ENCODE assay signal across 5 fruit fly cellular contexts in genomic region chr2L:4837772-4838397, dm6.
TF ChIP-seq lines count a peak whose summit lies in the region.

Gene tank (minus strand): TSS chr2L:4837999.
Gene CG12194 (plus strand): TSS chr2L:4838347.

- peak; percentile 73 for TF ChIP-seq CTCF in whole organism, embryonic (GFP tag; optimal IDR thresholded peaks at IDR 0.05; lab: Kevin White, UChicago)

TF ChIP-seq in whole organism, adult, 20 proteins besides CTCF, POLR2A, EP300 and RAD21 (continues in another document):
- TF ChIP-seq toe (GFP tag; optimal IDR thresholded peaks at IDR 0.05; lab: Kevin White, UChicago) = peak; percentile 90
- peak; percentile 94 for TF ChIP-seq CG33017 (tag; optimal IDR thresholded peaks at IDR 0.05; lab: Kevin White, UChicago)
- peak; percentile 88 for TF ChIP-seq Mnt (GFP tag; optimal IDR thresholded peaks at IDR 0.05; lab: Kevin White, UChicago)
- peak; percentile 69 for TF ChIP-seq tj (GFP tag; optimal IDR thresholded peaks at IDR 0.05; lab: Kevin White, UChicago)
- peak; percentile 92 for TF ChIP-seq CG7101 (tag; optimal IDR thresholded peaks at IDR 0.05; lab: Kevin White, UChicago)
- TF ChIP-seq CG7045 (GFP tag; optimal IDR thresholded peaks at IDR 0.05; lab: Kevin White, UChicago) = peak; percentile 94
- TF ChIP-seq kay (GFP tag; lab: Kevin White, UChicago; ENCODE audit: borderline replicate concordance) = no peak
- TF ChIP-seq pad (GFP tag; optimal IDR thresholded peaks at IDR 0.05; lab: Kevin White, UChicago) = peak; percentile 81
- peak; percentile 88 for TF ChIP-seq Hr96 (GFP tag; optimal IDR thresholded peaks at IDR 0.05; lab: Kevin White, UChicago)
- peak; percentile 89 for TF ChIP-seq CG11617 (GFP tag; optimal IDR thresholded peaks at IDR 0.05; lab: Kevin White, UChicago)
- peak; percentile 92 for TF ChIP-seq ovo (GFP tag; optimal IDR thresholded peaks at IDR 0.05; lab: Kevin White, UChicago)
- peak; percentile 26 for TF ChIP-seq cic (GFP tag; optimal IDR thresholded peaks at IDR 0.05; lab: Kevin White, UChicago)
- peak; percentile 95 for TF ChIP-seq CG5204 (GFP tag; optimal IDR thresholded peaks at IDR 0.05; lab: Kevin White, UChicago)
- peak; percentile 90 for TF ChIP-seq Clk (GFP tag; optimal IDR thresholded peaks at IDR 0.05; lab: Kevin White, UChicago)
- TF ChIP-seq bab1 (GFP tag; optimal IDR thresholded peaks at IDR 0.05; lab: Kevin White, UChicago) = peak; percentile 94
- TF ChIP-seq cnc (optimal IDR thresholded peaks at IDR 0.05; lab: Kevin White, UChicago) = no peak
- peak; percentile 95 for TF ChIP-seq CG12768 (GFP tag; optimal IDR thresholded peaks at IDR 0.05; lab: Kevin White, UChicago)
- peak; percentile 90 for TF ChIP-seq Crg-1 (GFP tag; optimal IDR thresholded peaks at IDR 0.05; lab: Kevin White, UChicago)

TF ChIP-seq in whole organism, embryonic, 481 proteins besides CTCF, POLR2A, EP300 and RAD21 (continues in another document):
- TF ChIP-seq mld (GFP tag; IDR thresholded peaks at IDR 0.05; lab: Robert Waterston, UW; ENCODE audit: partially characterized antibody) (0 out of 3 replicates have a peak, but pooled peaks have one; percentile 38), vvl (GFP tag; IDR thresholded peaks at IDR 0.05; lab: Robert Waterston, UW) (peak; percentile 100), trh (GFP tag; optimal IDR thresholded peaks at IDR 0.05; lab: Kevin White, UChicago) (peak; percentile 98), lbe (GFP tag; optimal IDR thresholded peaks at IDR 0.05; lab: Kevin White, UChicago) (peak; percentile 95), Lpt (GFP tag; optimal IDR thresholded peaks at IDR 0.05; lab: Kevin White, UChicago) (no peak), CG16815 (GFP tag; optimal IDR thresholded peaks at IDR 0.05; lab: Kevin White, UChicago) (peak; percentile 99), CG4360 (GFP tag; IDR thresholded peaks at IDR 0.05; lab: Robert Waterston, UW) (peak; percentile 88), CG9932 (GFP tag; IDR thresholded peaks at IDR 0.05; lab: Robert Waterston, UW) (peak; percentile 99), sd (tag; optimal IDR thresholded peaks at IDR 0.05; lab: Kevin White, UChicago) (peak; percentile 92), wdn (GFP tag; IDR thresholded peaks at IDR 0.05; lab: Robert Waterston, UW) (peak; percentile 99), zfh1 (GFP tag; IDR thresholded peaks at IDR 0.05; lab: Robert Waterston, UW) (peak; percentile 100), CG1792 (GFP tag; optimal IDR thresholded peaks at IDR 0.05; lab: Kevin White, UChicago) (peak; percentile 97), CG10462 (GFP tag; optimal IDR thresholded peaks at IDR 0.05; lab: Kevin White, UChicago) (peak; percentile 98), CG7372 (GFP tag; IDR thresholded peaks at IDR 0.05; lab: Robert Waterston, UW) (peak; percentile 98), CG7963 (GFP tag; IDR thresholded peaks at IDR 0.05; lab: Robert Waterston, UW; ENCODE audit: partially characterized antibody) (peak; percentile 45; the same call in 2 of the 3 replicates), fru (optimal IDR thresholded peaks at IDR 0.05; lab: Kevin White, UChicago) (no peak), HLH54F (GFP tag; optimal IDR thresholded peaks at IDR 0.05; lab: Kevin White, UChicago) (peak; percentile 99), repo (GFP tag; optimal IDR thresholded peaks at IDR 0.05; lab: Kevin White, UChicago) (peak; percentile 99)

TF ChIP-seq in whole organism, prepupa, 60 proteins besides CTCF, POLR2A, EP300 and RAD21 (continues in another document):
- peak; percentile 99 for TF ChIP-seq Eip75B (GFP tag; optimal IDR thresholded peaks at IDR 0.05; lab: Kevin White, UChicago)
- peak; percentile 100 for TF ChIP-seq net (GFP tag; optimal IDR thresholded peaks at IDR 0.05; lab: Kevin White, UChicago)
- peak; percentile 100 for TF ChIP-seq Sox14 (GFP tag; optimal IDR thresholded peaks at IDR 0.05; lab: Kevin White, UChicago)
- TF ChIP-seq ss (GFP tag; optimal IDR thresholded peaks at IDR 0.05; lab: Kevin White, UChicago) = peak; percentile 91 to 94
- peak; percentile 98 for TF ChIP-seq Ets21C (GFP tag; optimal IDR thresholded peaks at IDR 0.05; lab: Kevin White, UChicago)
- TF ChIP-seq CG10669 (GFP tag; optimal IDR thresholded peaks at IDR 0.05; lab: Kevin White, UChicago) = peak; percentile 99
- TF ChIP-seq achi (GFP tag; optimal IDR thresholded peaks at IDR 0.05; lab: Kevin White, UChicago) = peak; percentile 99
- peak; percentile 100 for TF ChIP-seq eg (GFP tag; IDR thresholded peaks at IDR 0.05; lab: Robert Waterston, UW)
- TF ChIP-seq salr (GFP tag; optimal IDR thresholded peaks at IDR 0.05; lab: Kevin White, UChicago) = peak; percentile 98 to 99
- TF ChIP-seq CG6854 (GFP tag; optimal IDR thresholded peaks at IDR 0.05; lab: Kevin White, UChicago) = peak; percentile 95
- TF ChIP-seq Hr39 (GFP tag; optimal IDR thresholded peaks at IDR 0.05; lab: Kevin White, UChicago) = peak; percentile 99
- peak; percentile 99 for TF ChIP-seq CG11762 (GFP tag; optimal IDR thresholded peaks at IDR 0.05; lab: Kevin White, UChicago; ENCODE audit: insufficient read depth)
- TF ChIP-seq fkh (GFP tag; optimal IDR thresholded peaks at IDR 0.05; lab: Kevin White, UChicago) = peak; percentile 82
- TF ChIP-seq OdsH (GFP tag; optimal IDR thresholded peaks at IDR 0.05; lab: Kevin White, UChicago) = peak; percentile 100
- TF ChIP-seq Eip78C (GFP tag; lab: Kevin White, UChicago) = peak; percentile 100
- TF ChIP-seq CG10631 (GFP tag; optimal IDR thresholded peaks at IDR 0.05; lab: Kevin White, UChicago) = peak; percentile 99
- peak; percentile 100 for TF ChIP-seq dac (GFP tag; optimal IDR thresholded peaks at IDR 0.05; lab: Kevin White, UChicago)
- TF ChIP-seq Gug (GFP tag; IDR thresholded peaks at IDR 0.05; lab: Robert Waterston, UW) = peak; percentile 99
- TF ChIP-seq CG16779 (tag; optimal IDR thresholded peaks at IDR 0.05; lab: Kevin White, UChicago) = peak; percentile 98

TF ChIP-seq in whole organism, pupa, 21 proteins besides CTCF, POLR2A, EP300 and RAD21:
- peak; percentile 99 for TF ChIP-seq CG12605 (GFP tag; IDR thresholded peaks at IDR 0.05; lab: Robert Waterston, UW)
- no peak for TF ChIP-seq D1 (tag; optimal IDR thresholded peaks at IDR 0.05; lab: Kevin White, UChicago)
- peak; percentile 100 for TF ChIP-seq Ets98B (GFP tag; IDR thresholded peaks at IDR 0.05; lab: Robert Waterston, UW)
- no peak for TF ChIP-seq CG13204 (GFP tag; optimal IDR thresholded peaks at IDR 0.05; lab: Kevin White, UChicago)
- TF ChIP-seq CG10348 (GFP tag; IDR thresholded peaks at IDR 0.05; lab: Robert Waterston, UW) = peak; percentile 99
- TF ChIP-seq CG15710 (tag; optimal IDR thresholded peaks at IDR 0.05; lab: Kevin White, UChicago) = peak; percentile 96
- TF ChIP-seq EcR (GFP tag; optimal IDR thresholded peaks at IDR 0.05; lab: Kevin White, UChicago) = peak; percentile 29
- TF ChIP-seq CG8301 (tag; optimal IDR thresholded peaks at IDR 0.05; lab: Kevin White, UChicago) = peak; percentile 100
- peak; percentile 100 for TF ChIP-seq CG32121 (GFP tag; IDR thresholded peaks at IDR 0.05; lab: Robert Waterston, UW)
- TF ChIP-seq fd96Ca (GFP tag; IDR thresholded peaks at IDR 0.05; lab: Robert Waterston, UW) = peak; percentile 100
- peak; percentile 100 for TF ChIP-seq CG4496 (GFP tag; IDR thresholded peaks at IDR 0.05; lab: Robert Waterston, UW)
- peak; percentile 99 for TF ChIP-seq CG34367 (tag; optimal IDR thresholded peaks at IDR 0.05; lab: Kevin White, UChicago)
- TF ChIP-seq Pif1A (GFP tag; optimal IDR thresholded peaks at IDR 0.05; lab: Kevin White, UChicago) = peak; percentile 100
- peak; percentile 99 for TF ChIP-seq CG9948 (tag; optimal IDR thresholded peaks at IDR 0.05; lab: Kevin White, UChicago)
- peak; percentile 99 for TF ChIP-seq Pif1B (GFP tag; optimal IDR thresholded peaks at IDR 0.05; lab: Kevin White, UChicago)
- peak; percentile 99 for TF ChIP-seq rn (GFP tag; IDR thresholded peaks at IDR 0.05; lab: Robert Waterston, UW)
- peak; percentile 100 for TF ChIP-seq CG14655 (GFP tag; optimal IDR thresholded peaks at IDR 0.05; lab: Kevin White, UChicago)
- peak; percentile 99 for TF ChIP-seq CG17806 (tag; optimal IDR thresholded peaks at IDR 0.05; lab: Kevin White, UChicago)
- TF ChIP-seq CG8159 (tag; optimal IDR thresholded peaks at IDR 0.05; lab: Kevin White, UChicago) = peak; percentile 97
- peak; percentile 98 for TF ChIP-seq Snoo (tag; optimal IDR thresholded peaks at IDR 0.05; lab: Kevin White, UChicago)
- peak; percentile 97 for TF ChIP-seq gl (tag; optimal IDR thresholded peaks at IDR 0.05; lab: Kevin White, UChicago)

TF ChIP-seq in whole organism, wandering third instar larva, 38 proteins besides CTCF, POLR2A, EP300 and RAD21 (continues in another document):
- TF ChIP-seq sage (GFP tag; optimal IDR thresholded peaks at IDR 0.05; lab: Kevin White, UChicago) (peak; percentile 96), ey (GFP tag; optimal IDR thresholded peaks at IDR 0.05; lab: Kevin White, UChicago) (peak; percentile 98), Myc (optimal IDR thresholded peaks at IDR 0.05; lab: Kevin White, UChicago) (peak; percentile 61), h (GFP tag; optimal IDR thresholded peaks at IDR 0.05; lab: Kevin White, UChicago) (peak; percentile 98), dl (GFP tag; optimal IDR thresholded peaks at IDR 0.05; lab: Kevin White, UChicago; ENCODE audit: insufficient read depth in 1 of 2, partially characterized antibody in 2 of 2) (no peak), Mio (GFP tag; optimal IDR thresholded peaks at IDR 0.05; lab: Kevin White, UChicago) (peak; percentile 93), Rel (GFP tag; optimal IDR thresholded peaks at IDR 0.05; lab: Kevin White, UChicago) (peak; percentile 95), Rel (tag; optimal IDR thresholded peaks at IDR 0.05; lab: Kevin White, UChicago) (peak; percentile 50), sv (GFP tag; optimal IDR thresholded peaks at IDR 0.05; lab: Kevin White, UChicago) (peak; percentile 98), psq (GFP tag; optimal IDR thresholded peaks at IDR 0.05; lab: Kevin White, UChicago) (peak; percentile 93), Hr83 (GFP tag; optimal IDR thresholded peaks at IDR 0.05; lab: Kevin White, UChicago; ENCODE audit: poor library complexity, severe bottlenecking) (peak; percentile 88), GATAd (GFP tag; optimal IDR thresholded peaks at IDR 0.05; lab: Kevin White, UChicago) (peak; percentile 87), rgr (GFP tag; optimal IDR thresholded peaks at IDR 0.05; lab: Kevin White, UChicago) (peak; percentile 99), dmrt93B (GFP tag; optimal IDR thresholded peaks at IDR 0.05; lab: Kevin White, UChicago) (peak; percentile 95), CrebA (GFP tag; optimal IDR thresholded peaks at IDR 0.05; lab: Kevin White, UChicago; ENCODE audit: borderline replicate concordance) (no peak), HLH106 (tag; optimal IDR thresholded peaks at IDR 0.05; lab: Kevin White, UChicago) (peak; percentile 91), dsf (GFP tag; optimal IDR thresholded peaks at IDR 0.05; lab: Kevin White, UChicago; ENCODE audit: borderline replicate concordance) (peak; percentile 81), woc (GFP tag; optimal IDR thresholded peaks at IDR 0.05; lab: Kevin White, UChicago) (peak; percentile 94), Hnf4 (GFP tag; optimal IDR thresholded peaks at IDR 0.05; lab: Kevin White, UChicago) (peak; percentile 98), Jra (GFP tag; optimal IDR thresholded peaks at IDR 0.05; lab: Kevin White, UChicago) (peak; percentile 86), N (GFP tag; optimal IDR thresholded peaks at IDR 0.05; lab: Kevin White, UChicago) (no peak), CG9705 (GFP tag; optimal IDR thresholded peaks at IDR 0.05; lab: Kevin White, UChicago) (peak; percentile 53)
